Fruit fly (Drosophila melanogaster) whole organism, embryonic: Measurements from ENCODE around the gene Pp1alpha-96A.

Experiments used
- ATbp ChIP-seq: fragments of 200-800 bp; sonication (Bioruptor generic); optimal IDR thresholded peaks from 2 replicates; lab custom pipeline; 2017; ENCODE audit warnings: missing biosample characterization, mild to moderate bottlenecking, missing genetic modification characterization, missing genetic modification reagents
- Adf1 ChIP-seq: fragments of 200-800 bp; sonication (Bioruptor generic); IDR thresholded peaks from 2 replicates; pipeline ENCODE4 v1.3.6; 2022; ENCODE audit warnings: missing biosample characterization, missing genetic modification characterization
- BtbVII ChIP-seq: fragments of 200-800 bp; sonication (Bioruptor generic); optimal IDR thresholded peaks from 3 replicates; lab custom pipeline; 2017; ENCODE audit warnings: missing biosample characterization, mild to moderate bottlenecking, missing genetic modification characterization
- CG10321 ChIP-seq: fragments of 200-800 bp; sonication (Bioruptor generic); IDR thresholded peaks from 2 replicates; pipeline ENCODE4 v1.3.6; 2022; ENCODE audit warnings: missing biosample characterization, missing genetic modification characterization
- CG11560 ChIP-seq: fragments of 200-800 bp; sonication (Bioruptor generic); IDR thresholded peaks from 3 replicates; pipeline ENCODE4 v1.3.6; 2022; ENCODE audit warnings: missing biosample characterization, missing genetic modification characterization
- CG12071 ChIP-seq: fragments of 200-800 bp; sonication (Bioruptor generic); optimal IDR thresholded peaks from 3 replicates; lab custom pipeline; 2018; ENCODE audit warnings: missing biosample characterization, mild to moderate bottlenecking, missing genetic modification characterization
- CG12769 ChIP-seq: fragments of 200-800 bp; sonication (Bioruptor generic); optimal IDR thresholded peaks from 2 replicates; lab custom pipeline; 2019; ENCODE audit warnings: missing biosample characterization, mild to moderate bottlenecking, missing genetic modification characterization, moderate library complexity
- CG13296 ChIP-seq: fragments of 200-800 bp; sonication (Bioruptor generic); optimal IDR thresholded peaks from 3 replicates; lab custom pipeline; 2018; ENCODE audit warnings: missing biosample characterization, mild to moderate bottlenecking, missing genetic modification characterization
- CG15514 ChIP-seq: fragments of 200-800 bp; sonication (Bioruptor generic); optimal IDR thresholded peaks from 3 replicates; lab custom pipeline; 2017; ENCODE audit warnings: missing biosample characterization, missing genetic modification characterization, mild to moderate bottlenecking, moderate library complexity, missing genetic modification reagents
- CG15601 ChIP-seq: fragments of 200-800 bp; sonication (Bioruptor generic); optimal IDR thresholded peaks from 3 replicates; lab custom pipeline; 2019; ENCODE audit warnings: missing biosample characterization, mild to moderate bottlenecking, missing genetic modification characterization, moderate library complexity
- CG15696 ChIP-seq: fragments of 200-800 bp; sonication (Bioruptor generic); optimal IDR thresholded peaks from 2 replicates; lab custom pipeline; 2019; ENCODE audit warnings: missing biosample characterization, mild to moderate bottlenecking, missing genetic modification characterization, moderate library complexity
- CG17361 ChIP-seq: fragments of 200-800 bp; sonication (Bioruptor generic); IDR thresholded peaks from 3 replicates; pipeline ENCODE4 v1.3.6; 2022; ENCODE audit warnings: missing biosample characterization, missing genetic modification characterization
- CG17385 ChIP-seq: fragments of 200-800 bp; sonication (Bioruptor generic); optimal IDR thresholded peaks from 3 replicates; lab custom pipeline; 2018; ENCODE audit warnings: missing biosample characterization, mild to moderate bottlenecking, missing genetic modification characterization
- CG32532 ChIP-seq: fragments of 200-800 bp; sonication (Bioruptor generic); IDR thresholded peaks from 2 replicates; pipeline ENCODE4 v1.3.6; 2022; ENCODE audit warnings: missing biosample characterization, missing genetic modification characterization
- CG7745 ChIP-seq: fragments of 200-800 bp; sonication (Bioruptor generic); optimal IDR thresholded peaks from 2 replicates; lab custom pipeline; 2018; ENCODE audit warnings: missing biosample characterization, mild to moderate bottlenecking, missing genetic modification characterization, moderate library complexity
- CG8290 ChIP-seq, 3 experiments: fragments of 200-800 bp; sonication (Bioruptor generic); optimal IDR thresholded peaks; 2 replicates each; lab custom pipeline; 2016 to 2019; ENCODE audit warnings: missing biosample characterization in 3 of 3, missing genetic modification characterization in 3 of 3, mild to moderate bottlenecking in 2 of 3, moderate library complexity in 1 of 3
- CG8478 ChIP-seq: fragments of >200 bp; optimal IDR thresholded peaks from 2 replicates; lab custom pipeline; 2018
- Dek ChIP-seq: fragments of 200-800 bp; sonication (Bioruptor generic); optimal IDR thresholded peaks from 3 replicates; lab custom pipeline; 2019; ENCODE audit warnings: missing biosample characterization, mild to moderate bottlenecking, missing genetic modification characterization, moderate library complexity
- ERR ChIP-seq: fragments of 200-800 bp; sonication (Bioruptor generic); optimal IDR thresholded peaks from 2 replicates; lab custom pipeline; 2016; ENCODE audit warnings: missing biosample characterization, missing genetic modification characterization
- Fer1 ChIP-seq: fragments of 200-800 bp; sonication (Bioruptor generic); optimal IDR thresholded peaks from 2 replicates; lab custom pipeline; 2017; ENCODE audit warnings: missing biosample characterization, mild to moderate bottlenecking, missing genetic modification characterization
- HmgZ ChIP-seq: fragments of 200-800 bp; sonication (Bioruptor generic); optimal IDR thresholded peaks from 2 replicates; lab custom pipeline; 2018; ENCODE audit warnings: missing biosample characterization, mild to moderate bottlenecking, missing genetic modification characterization
- Jarid2 ChIP-seq: fragments of 200-800 bp; sonication (Bioruptor generic); optimal IDR thresholded peaks from 3 replicates; lab custom pipeline; 2017; ENCODE audit warnings: mild to moderate bottlenecking, missing biosample characterization, missing genetic modification reagents, missing genetic modification characterization
- Ptx1 ChIP-seq: fragments of 200-800 bp; sonication (Bioruptor generic); IDR thresholded peaks from 2 replicates; pipeline ENCODE4 v1.3.6; 2022; ENCODE audit warnings: missing biosample characterization, missing genetic modification characterization
- Vsx1 ChIP-seq: fragments of 200-800 bp; sonication (Bioruptor generic); optimal IDR thresholded peaks from 2 replicates; lab custom pipeline; 2017; ENCODE audit warnings: missing biosample characterization, mild to moderate bottlenecking, missing genetic modification characterization, missing genetic modification reagents
- Xrp1 ChIP-seq: fragments of 200-800 bp; sonication (Bioruptor generic); IDR thresholded peaks from 2 replicates; pipeline ENCODE4 v1.3.6; 2022; ENCODE audit warnings: missing biosample characterization, missing genetic modification characterization
- abd-A ChIP-seq: fragments of 200-800 bp; sonication (Bioruptor generic); optimal IDR thresholded peaks from 3 replicates; lab custom pipeline; 2019; ENCODE audit warnings: missing biosample characterization, mild to moderate bottlenecking, missing genetic modification characterization, moderate library complexity
- bbx ChIP-seq: fragments of 200-800 bp; sonication (Bioruptor generic); IDR thresholded peaks from 2 replicates; pipeline ENCODE4 v1.3.6; 2022; ENCODE audit warnings: missing biosample characterization, missing genetic modification characterization; ENCODE audit not compliant: partially characterized antibody
- cg ChIP-seq: fragments of 200-800 bp; sonication (Bioruptor generic); optimal IDR thresholded peaks from 3 replicates; lab custom pipeline; 2019; ENCODE audit warnings: missing biosample characterization, mild to moderate bottlenecking, missing genetic modification characterization, moderate library complexity
- chm ChIP-seq: fragments of 200-800 bp; sonication (Bioruptor generic); IDR thresholded peaks from 2 replicates; pipeline ENCODE4 v1.3.6; 2022; ENCODE audit warnings: missing biosample characterization, missing genetic modification characterization
- ci ChIP-seq: fragments of 200-800 bp; sonication (Bioruptor generic); IDR thresholded peaks from 3 replicates; pipeline ENCODE4 v1.3.6; 2022; ENCODE audit warnings: missing biosample characterization, missing genetic modification characterization
- dimm ChIP-seq: fragments of 200-800 bp; sonication (Bioruptor generic); IDR thresholded peaks from 2 replicates; pipeline ENCODE4 v1.3.6; 2022; ENCODE audit warnings: missing biosample characterization, missing genetic modification characterization
- eve ChIP-seq, 2 experiments: fragments of >200 bp; optimal IDR thresholded peaks; 2 replicates each; lab custom pipeline; 2017; ENCODE audit warnings: missing biosample characterization in 2 of 2, missing genetic modification characterization in 2 of 2
- ftz-f1 ChIP-seq: fragments of 200-800 bp; sonication (Bioruptor generic); optimal IDR thresholded peaks from 2 replicates; lab custom pipeline; 2016; ENCODE audit warnings: missing biosample characterization, missing genetic modification characterization
- hkb ChIP-seq, 2 experiments: fragments of 200-800 bp in 1 of 2; fragments of >200 bp in 1 of 2; sonication (Bioruptor generic) in 1 of 2; IDR thresholded peaks in 1 of 2; optimal IDR thresholded peaks in 1 of 2; 2 replicates each; pipeline versions ENCODE4 v1.3.6 to Lab custom; 2017 to 2022; ENCODE audit warnings: missing biosample characterization in 1 of 2, missing genetic modification characterization in 1 of 2
- knrl ChIP-seq: fragments of 200-800 bp; sonication (Bioruptor generic); IDR thresholded peaks from 3 replicates; pipeline ENCODE4 v1.3.6; 2022; ENCODE audit warnings: missing biosample characterization, missing genetic modification characterization; ENCODE audit not compliant: partially characterized antibody
- lab ChIP-seq: fragments of 200-800 bp; sonication (Bioruptor generic); optimal IDR thresholded peaks from 3 replicates; lab custom pipeline; 2017; ENCODE audit warnings: missing biosample characterization, missing genetic modification characterization, mild to moderate bottlenecking, moderate library complexity, missing genetic modification reagents
- luna ChIP-seq: fragments of 200-800 bp; sonication (Bioruptor generic); optimal IDR thresholded peaks from 2 replicates; lab custom pipeline; 2016; ENCODE audit warnings: missing biosample characterization, missing genetic modification characterization
- pb ChIP-seq: fragments of 200-800 bp; sonication (Bioruptor generic); optimal IDR thresholded peaks from 3 replicates; lab custom pipeline; 2016; ENCODE audit warnings: missing biosample characterization, missing genetic modification characterization
- pita ChIP-seq: fragments of 200-800 bp; sonication (Bioruptor generic); optimal IDR thresholded peaks from 2 replicates; lab custom pipeline; 2017; ENCODE audit warnings: missing biosample characterization, mild to moderate bottlenecking, missing genetic modification characterization
- rib ChIP-seq: fragments of 200-800 bp; sonication (Bioruptor generic); IDR thresholded peaks from 2 replicates; pipeline ENCODE4 v1.3.6; 2022; ENCODE audit warnings: missing biosample characterization, missing genetic modification characterization
- run ChIP-seq: fragments of 200-800 bp; sonication (Bioruptor generic); optimal IDR thresholded peaks from 3 replicates; lab custom pipeline; 2018; ENCODE audit warnings: missing biosample characterization, mild to moderate bottlenecking, missing genetic modification characterization
- sens ChIP-seq: fragments of 200-800 bp; sonication (Bioruptor generic); peaks from one replicate; lab custom pipeline; 2016; ENCODE audit warnings: missing biosample characterization, missing genetic modification characterization
- sisA ChIP-seq: fragments of 200-800 bp; sonication (Bioruptor generic); IDR thresholded peaks from 2 replicates; pipeline ENCODE4 v1.3.6; 2022; ENCODE audit warnings: missing biosample characterization, missing genetic modification characterization
- slbo ChIP-seq: fragments of 200-800 bp; sonication (Bioruptor generic); IDR thresholded peaks from 2 replicates; pipeline ENCODE4 v1.3.6; 2022; ENCODE audit warnings: missing biosample characterization, missing genetic modification characterization
- sob ChIP-seq: fragments of 200-800 bp; sonication (Bioruptor generic); IDR thresholded peaks from 2 replicates; pipeline ENCODE4 v1.3.6; 2022; ENCODE audit warnings: missing biosample characterization, missing genetic modification characterization
- sug ChIP-seq: fragments of 200-800 bp; optimal IDR thresholded peaks from 2 replicates; lab custom pipeline; 2019; ENCODE audit warnings: missing biosample characterization, mild to moderate bottlenecking, missing genetic modification characterization, moderate library complexity
- vvl ChIP-seq: fragments of 200-800 bp; sonication (Bioruptor generic); IDR thresholded peaks from 2 replicates; pipeline ENCODE4 v1.3.6; 2022; ENCODE audit warnings: missing biosample characterization, missing genetic modification characterization
- wek ChIP-seq: fragments of 200-800 bp; sonication (Bioruptor generic); optimal IDR thresholded peaks from 3 replicates; lab custom pipeline; 2018; ENCODE audit warnings: missing biosample characterization, mild to moderate bottlenecking, missing genetic modification characterization, moderate library complexity

Pp1alpha-96A gene

dm6 chr3R:24571386-24572124 is 53.5 kb downstream of the Pp1alpha-96A start (continued):
- TF ChIP-seq CG8290 (GFP tag; optimal IDR thresholded peaks at IDR 0.05; lab: Kevin White, UChicago) (no peak), CG8290 (tag; optimal IDR thresholded peaks at IDR 0.05; lab: Kevin White, UChicago) (peak in 1 of 2 experiments; percentile 47), Xrp1 (GFP tag; lab: Robert Waterston, UW) (peak; percentile 20; the same call in 1 of the 2 replicates), BtbVII (GFP tag; lab: Kevin White, UChicago) (peak; percentile 32), sob (0 out of 2 replicates have a peak, but pooled peaks have one; percentile 16), CG7745 (tag; lab: Kevin White, UChicago) (peak; percentile 78), hkb (optimal IDR thresholded peaks at IDR 0.05; lab: Kevin White, UChicago) (no peak), hkb (GFP tag; IDR thresholded peaks at IDR 0.05; lab: Robert Waterston, UW) (0 out of 2 replicates have a peak, but pooled peaks have one; percentile 50), Vsx1 (GFP tag; lab: Kevin White, UChicago) (peak; percentile 77), ftz-f1 (GFP tag; lab: Kevin White, UChicago) (peak; percentile 7), luna (no peak), CG15601 (tag; lab: Kevin White, UChicago) (no peak), chm (GFP tag; lab: Robert Waterston, UW) (peak; percentile 27; the same call in 1 of the 2 replicates), Jarid2 (peak; percentile 68), cg (GFP tag; lab: Kevin White, UChicago) (peak; percentile 15), CG12071 (GFP tag; lab: Kevin White, UChicago) (peak; percentile 16), sisA (no peak), CG8478 (lab: Kevin White, UChicago) (no peak), sens (GFP tag; lab: Kevin White, UChicago) (peak; percentile 52), run (no peak), knrl (GFP tag; lab: Robert Waterston, UW) (no peak), Dek (no peak), lab (GFP tag; lab: Kevin White, UChicago) (peak; percentile 55), ci (GFP tag; lab: Robert Waterston, UW) (0 out of 3 replicates have a peak, but pooled peaks have one; percentile 22), ATbp (GFP tag; lab: Kevin White, UChicago) (no peak), CG12769 (tag; lab: Kevin White, UChicago) (peak; percentile 51), CG11560 (tag; lab: Robert Waterston, UW) (no peak), CG13296 (GFP tag; lab: Kevin White, UChicago) (peak; percentile 1), rib (GFP tag; lab: Robert Waterston, UW) (peak; percentile 55; the same call in 1 of the 2 replicates), sug (peak; percentile 67), vvl (GFP tag; lab: Robert Waterston, UW) (peak; percentile 70; the same call in 1 of the 2 replicates), Fer1 (GFP tag; lab: Kevin White, UChicago) (peak; percentile 26), Ptx1 (no peak), dimm (GFP tag; lab: Robert Waterston, UW) (no peak), Adf1 (GFP tag; lab: Robert Waterston, UW) (peak; percentile 36; the same call in 1 of the 2 replicates), abd-A (tag; lab: Kevin White, UChicago) (peak; percentile 86), CG17361 (GFP tag; lab: Robert Waterston, UW) (no peak), ERR (peak; percentile 20), CG15696 (tag; lab: Kevin White, UChicago) (no peak), pb (GFP tag; lab: Kevin White, UChicago) (no peak), pita (no peak), CG10321 (no peak), CG15514 (GFP tag; lab: Kevin White, UChicago) (peak; percentile 9), CG32532 (GFP tag; lab: Robert Waterston, UW) (peak; percentile 49; the same call in 1 of the 2 replicates), slbo (GFP tag; lab: Robert Waterston, UW) (peak; percentile 20; the same call in 1 of the 2 replicates), CG17385 (peak; percentile 19), eve (GFP tag; optimal IDR thresholded peaks at IDR 0.05; lab: Kevin White, UChicago) (peak in 1 of 2 experiments; percentile 78), HmgZ (peak; percentile 30), bbx (GFP tag; lab: Robert Waterston, UW) (0 out of 2 replicates have a peak, but pooled peaks have one; percentile 40), wek (GFP tag; lab: Kevin White, UChicago) (peak; percentile 15)
